Worm (Caenorhabditis elegans) whole organism, late embryonic: ENCODE results near the gene ntr-2.
A peak's percentile ranks its signal among the peaks of the same experiment; 100 is the strongest.

Source experiments
- C08G9.2 ChIP-seq: sonication (generic microtip); optimal IDR thresholded peaks from 2 replicates; lab custom pipeline; 2016; ENCODE audit warnings: mild to moderate bottlenecking, missing genetic modification characterization, moderate library complexity, missing compliant biosample characterization
- ceh-14 ChIP-seq: sonication (generic microtip); optimal IDR thresholded peaks from 2 replicates; lab custom pipeline; 2016; ENCODE audit warnings: missing genotype, missing genetic modification characterization, missing compliant biosample characterization
- ceh-18 ChIP-seq: sonication (generic microtip); optimal IDR thresholded peaks from 2 replicates; lab custom pipeline; 2016; ENCODE audit warnings: missing genetic modification characterization, missing compliant biosample characterization
- ceh-19 ChIP-seq: fragments of 200-800 bp; sonication (Bioruptor generic); optimal IDR thresholded peaks from 2 replicates; lab custom pipeline; 2018; ENCODE audit warnings: mild to moderate bottlenecking, missing genetic modification characterization, missing compliant biosample characterization
- ceh-24 ChIP-seq: sonication (generic microtip); optimal IDR thresholded peaks from 2 replicates; lab custom pipeline; 2016; ENCODE audit warnings: mild to moderate bottlenecking, missing genetic modification characterization, missing compliant biosample characterization
- ceh-30 ChIP-seq: fragments of 150-350 bp; optimal IDR thresholded peaks from 2 replicates; lab custom pipeline; 2014; ENCODE audit warnings: missing biosample characterization, missing genetic modification characterization
- ceh-34 ChIP-seq: sonication (generic microtip); optimal IDR thresholded peaks from 2 replicates; lab custom pipeline; 2016; ENCODE audit warnings: mild to moderate bottlenecking, missing genetic modification characterization, missing compliant biosample characterization
- ceh-9 ChIP-seq: sonication (generic microtip); optimal IDR thresholded peaks from 2 replicates; lab custom pipeline; 2016; ENCODE audit warnings: mild to moderate bottlenecking, missing genetic modification characterization, inconsistent platforms, missing compliant biosample characterization
- che-1 ChIP-seq: sonication (generic microtip); optimal IDR thresholded peaks from 2 replicates; lab custom pipeline; 2016; ENCODE audit warnings: mild to moderate bottlenecking, missing genetic modification characterization, missing compliant biosample characterization
- dmd-4 ChIP-seq: sonication (generic microtip); optimal IDR thresholded peaks from 2 replicates; lab custom pipeline; 2016; ENCODE audit warnings: borderline replicate concordance, missing genetic modification characterization, missing compliant biosample characterization
- dve-1 ChIP-seq: sonication (generic microtip); optimal IDR thresholded peaks from 2 replicates; lab custom pipeline; 2017; ENCODE audit warnings: antibody characterized with exemption, mild to moderate bottlenecking, missing genetic modification characterization, missing compliant biosample characterization
- elt-2 ChIP-seq: sonication (generic microtip); optimal IDR thresholded peaks from 2 replicates; lab custom pipeline; 2016; ENCODE audit warnings: missing genetic modification reagents, missing genetic modification characterization, missing compliant biosample characterization
- ets-4 ChIP-seq: sonication (generic microtip); optimal IDR thresholded peaks from 2 replicates; lab custom pipeline; 2016; ENCODE audit warnings: missing genetic modification characterization, missing compliant biosample characterization
- eyg-1 ChIP-seq: sonication (generic microtip); optimal IDR thresholded peaks from 2 replicates; lab custom pipeline; 2016; ENCODE audit warnings: missing genotype, missing genetic modification characterization, missing compliant biosample characterization
- fkh-10 ChIP-seq: fragments of 150-350 bp; optimal IDR thresholded peaks from 2 replicates; lab custom pipeline; 2014; ENCODE audit warnings: missing biosample characterization, missing genetic modification reagents, missing genetic modification characterization
- fkh-6 ChIP-seq: sonication (generic microtip); optimal IDR thresholded peaks from 2 replicates; lab custom pipeline; 2016; ENCODE audit warnings: missing genetic modification characterization, missing compliant biosample characterization
- gmeb-2 ChIP-seq: sonication (generic microtip); optimal IDR thresholded peaks from 2 replicates; lab custom pipeline; 2016; ENCODE audit warnings: missing genetic modification characterization, inconsistent platforms, missing compliant biosample characterization
- lim-6 ChIP-seq: sonication (generic microtip); optimal IDR thresholded peaks from 2 replicates; lab custom pipeline; 2016; ENCODE audit warnings: missing genetic modification characterization, missing compliant biosample characterization
- lin-11 ChIP-seq: fragments of 200-800 bp; sonication (Bioruptor generic); optimal IDR thresholded peaks from 2 replicates; lab custom pipeline; 2018; ENCODE audit warnings: mild to moderate bottlenecking, missing genetic modification characterization, missing compliant biosample characterization
- madf-2 ChIP-seq: sonication (generic microtip); optimal IDR thresholded peaks from 2 replicates; lab custom pipeline; 2017; ENCODE audit warnings: missing genetic modification characterization, missing compliant biosample characterization
- mec-3 ChIP-seq: sonication (generic microtip); optimal IDR thresholded peaks from 2 replicates; lab custom pipeline; 2016; ENCODE audit warnings: borderline replicate concordance, missing genetic modification characterization, missing compliant biosample characterization
- nfya-1 ChIP-seq: sonication (generic microtip); optimal IDR thresholded peaks from 2 replicates; lab custom pipeline; 2017; ENCODE audit warnings: missing genetic modification characterization, mild to moderate bottlenecking, missing compliant biosample characterization, antibody characterized with exemption, moderate library complexity
- nhr-11 ChIP-seq: fragments of 150-350 bp; optimal IDR thresholded peaks from 2 replicates; lab custom pipeline; 2014; ENCODE audit warnings: missing biosample characterization, missing genetic modification characterization
- nhr-232 ChIP-seq: sonication (generic microtip); optimal IDR thresholded peaks from 2 replicates; lab custom pipeline; 2016; ENCODE audit warnings: missing genetic modification characterization, missing compliant biosample characterization
- pag-3 ChIP-seq: sonication (generic microtip); optimal IDR thresholded peaks from 2 replicates; lab custom pipeline; 2016; ENCODE audit warnings: missing compliant biosample characterization, missing genetic modification characterization, borderline replicate concordance
- pat-9 ChIP-seq: fragments of 200-800 bp; sonication (Bioruptor generic); optimal IDR thresholded peaks from 2 replicates; lab custom pipeline; 2018; ENCODE audit warnings: mild to moderate bottlenecking, missing genetic modification characterization, moderate library complexity, missing compliant biosample characterization
- pha-2 ChIP-seq: sonication (generic microtip); optimal IDR thresholded peaks from 2 replicates; lab custom pipeline; 2017; ENCODE audit warnings: mild to moderate bottlenecking, missing genetic modification characterization, missing compliant biosample characterization
- pros-1 ChIP-seq: fragments of 150-350 bp; optimal IDR thresholded peaks from 2 replicates; lab custom pipeline; 2014; ENCODE audit warnings: missing biosample characterization, missing genetic modification reagents, missing genetic modification characterization
- rnt-1 ChIP-seq: sonication (generic microtip); optimal IDR thresholded peaks from 2 replicates; lab custom pipeline; 2016; ENCODE audit warnings: missing genetic modification characterization, missing compliant biosample characterization
- sox-2 ChIP-seq: fragments of 200-800 bp; sonication (Bioruptor generic); IDR thresholded peaks from 2 replicates; pipeline ENCODE4 v1.3.6; 2022; ENCODE audit warnings: missing genetic modification reagents, missing genetic modification characterization, missing compliant biosample characterization
- sox-4 ChIP-seq: sonication (generic microtip); optimal IDR thresholded peaks from 2 replicates; lab custom pipeline; 2017; ENCODE audit warnings: mild to moderate bottlenecking, missing genetic modification characterization, inconsistent platforms, missing compliant biosample characterization
- tbx-7 ChIP-seq: sonication (generic microtip); optimal IDR thresholded peaks from 2 replicates; lab custom pipeline; 2016; ENCODE audit warnings: missing genotype, missing genetic modification characterization, missing compliant biosample characterization
- ttx-3 ChIP-seq: sonication (generic microtip); optimal IDR thresholded peaks from 2 replicates; lab custom pipeline; 2016; ENCODE audit warnings: missing genetic modification reagents, missing genetic modification characterization, missing compliant biosample characterization
- unc-3 ChIP-seq, 2 experiments: fragments of 200-800 bp in 1 of 2; sonication (Bioruptor generic) in 1 of 2; sonication (generic microtip) in 1 of 2; conservative IDR thresholded peaks in 1 of 2; optimal IDR thresholded peaks in 1 of 2; 2 replicates each; pipeline versions ENCODE4 v1.3.6 to Lab custom; 2016 to 2022; ENCODE audit warnings: missing compliant biosample characterization in 2 of 2, missing genetic modification characterization in 2 of 2, missing genetic modification reagents in 1 of 2
- unc-42 ChIP-seq: sonication (generic microtip); optimal IDR thresholded peaks from 2 replicates; lab custom pipeline; 2016; ENCODE audit warnings: missing genotype, missing genetic modification characterization, missing compliant biosample characterization
- unc-55 ChIP-seq: sonication (generic microtip); optimal IDR thresholded peaks from 2 replicates; lab custom pipeline; 2017; ENCODE audit warnings: missing biosample characterization, missing genetic modification reagents, missing genetic modification characterization
- unc-86 ChIP-seq: sonication (generic microtip); optimal IDR thresholded peaks from 2 replicates; lab custom pipeline; 2016; ENCODE audit warnings: missing genetic modification characterization, missing compliant biosample characterization
- zip-5 ChIP-seq: sonication (generic microtip); optimal IDR thresholded peaks from 2 replicates; lab custom pipeline; 2016; ENCODE audit warnings: missing genetic modification characterization, missing compliant biosample characterization
- ztf-16 ChIP-seq: sonication (generic microtip); optimal IDR thresholded peaks from 2 replicates; lab custom pipeline; 2017; ENCODE audit warnings: missing genetic modification characterization, missing compliant biosample characterization

The ntr-2 gene

DNA sequence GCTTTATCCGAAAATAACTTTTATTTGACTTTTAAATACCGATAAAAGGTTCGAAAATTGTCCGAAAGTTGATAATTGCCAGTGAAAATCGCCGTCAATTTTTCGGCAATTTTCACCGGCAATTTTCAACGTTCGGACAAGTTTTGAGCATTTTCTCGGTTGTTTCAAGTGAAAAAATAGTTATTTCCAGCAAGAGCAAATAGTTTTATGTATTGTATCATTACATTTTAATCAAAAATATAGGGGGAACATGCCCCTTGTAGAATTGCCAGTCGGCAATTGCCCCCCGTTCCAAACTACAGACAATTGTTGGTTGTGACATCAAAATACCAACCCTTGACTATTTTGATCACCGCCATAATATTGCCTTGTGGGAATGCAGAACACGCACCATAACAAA is 33.7 kb upstream of the ntr-2 start, which contains the start of gene rgs-10:
Gene rgs-10 (plus strand): TSS at position 301 of the 400 bp plus-strand sequence.
- TF ChIP-seq ceh-9 (no peak), pha-2 (tag; lab: Kevin White, UChicago) (no peak), unc-86 (tag; lab: Kevin White, UChicago) (no peak), pag-3 (tag; lab: Kevin White, UChicago) (no peak), tbx-7 (tag; lab: Kevin White, UChicago) (no peak), unc-55 (GFP tag; lab: Kevin White, UChicago) (no peak), ceh-19 (GFP tag; lab: Kevin White, UChicago) (no peak), fkh-6 (no peak), fkh-10 (GFP tag; lab: Kevin White, UChicago) (no peak), nhr-232 (tag; lab: Kevin White, UChicago) (no peak), ztf-16 (tag; lab: Kevin White, UChicago) (no peak), madf-2 (no peak), che-1 (tag; lab: Kevin White, UChicago) (no peak), zip-5 (no peak), pat-9 (tag; lab: Kevin White, UChicago) (no peak), unc-42 (tag; lab: Kevin White, UChicago) (no peak), pros-1 (no peak)

DNA sequence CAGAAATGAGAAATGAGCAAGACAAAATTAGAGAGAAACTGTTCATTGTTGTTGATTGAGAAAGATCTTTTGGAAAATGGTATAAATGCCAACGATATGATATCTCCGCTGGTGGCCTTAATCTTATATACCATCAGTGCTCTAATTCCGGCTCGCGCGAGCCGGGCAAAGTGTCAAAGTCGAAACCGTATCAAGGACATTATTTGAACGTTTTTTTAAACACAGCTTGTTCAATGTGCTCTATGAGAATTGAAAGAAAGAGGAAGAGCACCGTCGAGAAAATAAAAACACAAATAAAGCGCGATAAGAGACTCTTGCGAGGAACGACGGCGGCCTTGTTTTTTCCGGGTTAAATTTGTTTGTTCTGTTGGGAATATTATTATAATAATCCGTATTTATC is 32.7 kb upstream of the ntr-2 start, which contains the start of gene idpp-3:
Gene idpp-3 (minus strand): TSS at position 101 of the 400 bp plus-strand sequence.
- TF ChIP-seq nhr-11 (tag; lab: Kevin White, UChicago) (no peak), nfya-1 (no peak), gmeb-2 (no peak), nhr-232 (tag; lab: Kevin White, UChicago) (no peak), mec-3 (tag; lab: Kevin White, UChicago) (no peak), ceh-24 (tag; lab: Kevin White, UChicago) (no peak), sox-4 (tag; lab: Kevin White, UChicago) (no peak)

DNA sequence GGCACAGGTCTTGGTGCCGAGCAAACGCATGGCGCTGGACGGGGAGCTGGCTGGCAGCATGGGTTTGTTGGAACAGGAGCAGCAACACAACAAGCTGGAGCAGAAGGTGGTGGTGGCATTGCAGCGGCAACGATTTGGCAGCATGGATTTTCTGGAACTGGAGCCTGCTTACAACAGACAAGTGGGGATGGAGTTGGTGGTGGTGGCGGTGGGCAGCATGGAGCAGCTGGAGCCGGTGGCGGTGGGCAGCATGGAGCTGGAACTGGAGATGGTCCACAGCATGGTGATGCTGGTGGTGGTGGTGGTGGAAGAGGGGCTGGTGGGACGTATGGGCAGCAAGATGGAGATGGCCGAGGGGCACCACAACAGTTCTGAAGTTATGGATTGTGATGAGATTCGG is 32.1 kb upstream of the ntr-2 start:
- TF ChIP-seq ceh-19 (GFP tag; lab: Kevin White, UChicago) (no peak), pros-1 (peak; percentile 1)

DNA sequence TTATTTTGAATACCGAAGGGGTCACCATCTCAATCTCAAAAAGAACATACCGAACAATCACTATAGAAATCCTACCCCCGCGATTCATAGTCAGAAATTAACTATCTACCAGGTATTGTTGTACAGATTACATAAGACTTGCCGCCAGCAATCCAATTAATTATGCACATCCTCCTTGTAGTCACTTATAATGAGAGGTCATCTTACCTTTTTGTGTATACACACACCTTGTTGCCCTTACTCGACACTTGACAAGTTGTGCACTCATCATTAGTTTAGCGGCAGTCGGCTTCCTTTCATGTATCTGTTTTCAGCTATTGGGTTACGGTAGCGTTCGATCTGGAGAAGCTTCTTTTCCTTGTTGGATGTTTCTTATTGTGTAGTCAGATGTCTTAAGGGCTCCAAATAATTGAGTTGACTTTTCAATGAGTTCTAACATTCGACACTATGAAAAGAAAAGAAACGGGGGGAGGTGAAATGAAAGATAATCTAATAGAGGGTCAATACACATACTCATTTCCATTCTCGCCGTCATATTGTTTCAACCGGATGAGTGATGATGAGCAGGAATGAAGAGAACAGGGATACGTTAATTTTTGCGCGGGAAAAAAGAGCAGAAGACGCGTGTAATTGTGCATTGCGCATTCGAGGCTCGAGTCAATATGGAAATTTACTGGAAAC is 30.8 kb upstream of the ntr-2 start:
- TF ChIP-seq unc-42 (tag; lab: Kevin White, UChicago) (peak; percentile 76), sox-2 (GFP tag; lab: Robert Waterston, UW) (no peak)
- TF ChIP-seq, all 69 proteins: peak for 1

DNA sequence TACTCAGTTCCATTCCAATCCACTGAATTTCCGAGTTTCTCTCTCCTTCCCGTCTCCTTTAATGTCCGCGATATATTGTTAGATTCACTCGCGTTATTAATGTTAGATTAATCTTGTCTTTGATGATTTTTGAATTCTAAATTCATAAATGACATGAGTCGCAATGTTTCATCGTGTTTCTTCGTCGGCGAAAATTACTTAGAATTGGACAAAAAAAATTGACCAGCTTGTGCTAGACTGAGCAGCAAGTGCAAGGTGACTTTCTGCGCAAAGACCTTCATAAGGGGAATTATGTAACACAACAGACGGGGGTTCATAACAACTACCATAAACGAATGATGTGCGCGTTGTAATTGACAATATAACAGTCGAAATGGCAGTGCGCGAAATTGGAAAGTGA is 29.6 kb upstream of the ntr-2 start:
- TF ChIP-seq ceh-18 (tag; lab: Kevin White, UChicago) (no peak), ceh-9 (no peak), fkh-10 (GFP tag; lab: Kevin White, UChicago) (no peak), pros-1 (no peak), madf-2 (no peak), dve-1 (tag; lab: Kevin White, UChicago) (no peak), che-1 (tag; lab: Kevin White, UChicago) (no peak), ceh-19 (GFP tag; lab: Kevin White, UChicago) (no peak), eyg-1 (no peak), ets-4 (tag; lab: Kevin White, UChicago) (no peak), mec-3 (tag; lab: Kevin White, UChicago) (no peak), lin-11 (tag; lab: Kevin White, UChicago) (no peak), pat-9 (tag; lab: Kevin White, UChicago) (no peak), dmd-4 (tag; lab: Kevin White, UChicago) (no peak)

DNA sequence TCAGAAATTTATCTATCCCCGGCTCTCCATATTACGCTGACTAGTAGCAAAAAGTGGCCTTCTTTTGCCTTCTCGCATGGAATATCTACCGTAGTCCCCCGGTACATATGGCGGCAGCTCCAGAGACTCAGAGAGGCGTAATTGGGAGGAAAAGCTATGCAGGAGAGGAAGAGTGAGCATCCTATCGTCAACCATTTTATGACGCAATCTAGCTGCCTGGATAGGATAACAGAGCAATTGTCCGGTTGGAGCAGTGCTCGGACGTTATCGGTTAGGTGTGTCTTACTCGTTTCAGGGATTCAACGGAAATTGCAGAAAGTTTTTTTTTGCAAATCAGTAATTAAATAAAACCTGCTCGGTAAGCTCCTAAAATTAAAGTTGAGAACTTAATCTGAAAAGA is 28.4 kb upstream of the ntr-2 start:
- TF ChIP-seq lin-11 (tag; lab: Kevin White, UChicago) = no peak
- no peak for TF ChIP-seq fkh-10 (GFP tag; lab: Kevin White, UChicago)
- no peak for TF ChIP-seq ceh-24 (tag; lab: Kevin White, UChicago)
- TF ChIP-seq dmd-4 (tag; lab: Kevin White, UChicago) = no peak
- no peak for TF ChIP-seq ceh-30 (tag; lab: Kevin White, UChicago)
- TF ChIP-seq unc-3 (GFP tag; conservative IDR thresholded peaks at IDR 0.05; lab: Robert Waterston, UW) = no peak
- TF ChIP-seq unc-3 (tag; optimal IDR thresholded peaks at IDR 0.05; lab: Kevin White, UChicago) = no peak
- no peak for TF ChIP-seq ttx-3
- TF ChIP-seq lim-6 (tag; lab: Kevin White, UChicago) = no peak
- no peak for TF ChIP-seq dve-1 (tag; lab: Kevin White, UChicago)
- TF ChIP-seq rnt-1 (tag; lab: Kevin White, UChicago) = no peak
- no peak for TF ChIP-seq ceh-34 (tag; lab: Kevin White, UChicago)
- no peak for TF ChIP-seq madf-2
- TF ChIP-seq ceh-14 (tag; lab: Kevin White, UChicago) = no peak
- no peak for TF ChIP-seq ceh-18 (tag; lab: Kevin White, UChicago)
- TF ChIP-seq sox-2 (GFP tag; lab: Robert Waterston, UW) = no peak
- TF ChIP-seq elt-2 = no peak
- no peak for TF ChIP-seq C08G9.2
- TF ChIP-seq zip-5 = no peak
